Worm (Caenorhabditis elegans) whole organism, midembryonic: ENCODE data around the gene dyf-18.

ENCODE experiments used
- flt-1 ChIP-seq: fragments of 200-800 bp; sonication (Bioruptor generic); IDR thresholded peaks from 2 replicates; pipeline ENCODE4 v1.3.6; 2022; ENCODE audit warnings: missing genetic modification characterization, missing compliant biosample characterization
- med-1 ChIP-seq: sonication (generic microtip); optimal IDR thresholded peaks from 2 replicates; lab custom pipeline; 2017; ENCODE audit warnings: missing genetic modification characterization, mild to moderate bottlenecking, missing compliant biosample characterization, antibody characterized with exemption, missing genetic modification reagents; ENCODE audit not compliant: insufficient read depth

DNA sequence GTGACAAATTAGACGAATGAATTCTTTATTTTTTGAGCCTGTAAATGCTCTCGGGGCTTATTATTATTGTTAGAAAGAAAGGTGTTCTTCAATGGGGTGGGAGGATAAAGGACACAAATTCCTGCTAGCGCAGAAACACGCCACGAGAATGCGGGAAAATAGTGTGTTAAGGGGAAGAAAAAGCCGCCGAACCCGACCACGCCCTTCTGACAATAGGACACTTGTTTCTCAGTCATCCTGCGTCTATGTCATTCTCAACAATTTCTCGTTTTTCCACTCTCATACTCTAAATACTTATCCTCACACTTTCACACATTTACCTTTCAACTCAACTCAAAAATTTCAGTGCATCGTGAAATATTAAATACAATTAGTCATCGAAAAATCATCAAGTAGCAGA lies 12.9 kb upstream of the dyf-18 start, which contains the start of gene M117.1:
- TF ChIP-seq med-1 (GFP tag; lab: Kevin White, UChicago) = no peak
- TF ChIP-seq flt-1 (GFP tag; lab: Robert Waterston, UW) = no peak
